Worm (Caenorhabditis elegans): ENCODE data around the gene pqn-87.

Gene pqn-87

ce11 chrII:12224916-12225406, at the start of gene pqn-87, which contains the start of gene rsr-2:
TSS of gene pqn-87 (minus strand) at chrII:12225086.
TSS of gene rsr-2 (plus strand) at chrII:12225356.
- TF ChIP-seq unc-62 (GFP tag; optimal IDR thresholded peaks at IDR 0.05) = no peak

- TF ChIP-seq unc-62 (GFP tag; optimal IDR thresholded peaks at IDR 0.05) = no peak
These were observed 44.0 kb upstream of the pqn-87 start for ce11 chrII:12268857-12269256.

ce11 chrII:12266797-12267196, 41.9 kb upstream of the pqn-87 start:
- TF ChIP-seq unc-62 (GFP tag; optimal IDR thresholded peaks at IDR 0.05) = no peak

ce11 chrII:12266145-12266544, 41.3 kb upstream of the pqn-87 start, which contains the start of gene tric-1B.1:
TSS of gene tric-1B.1 (minus strand) at chrII:12266245.
- TF ChIP-seq unc-62 (GFP tag; optimal IDR thresholded peaks at IDR 0.05) = no peak

- TF ChIP-seq unc-62 (GFP tag; optimal IDR thresholded peaks at IDR 0.05) = no peak
These were observed 40.0 kb upstream of the pqn-87 start for ce11 chrII:12264847-12265246.

- no peak for TF ChIP-seq unc-62 (GFP tag; optimal IDR thresholded peaks at IDR 0.05)
These were observed 39.2 kb upstream of the pqn-87 start, which contains the start of gene faxc-1 for ce11 chrII:12263971-12264554. TSS of gene faxc-1 (plus strand) at chrII:12264192.

ce11 chrII:12262567-12262966, 37.7 kb upstream of the pqn-87 start:
- TF ChIP-seq unc-62 (GFP tag; optimal IDR thresholded peaks at IDR 0.05) = no peak

- TF ChIP-seq unc-62 (GFP tag; optimal IDR thresholded peaks at IDR 0.05) = no peak
These were observed 36.4 kb upstream of the pqn-87 start for ce11 chrII:12261147-12261821.

- no peak for TF ChIP-seq unc-62 (GFP tag; optimal IDR thresholded peaks at IDR 0.05)
These were observed 35.7 kb upstream of the pqn-87 start for ce11 chrII:12260538-12260937.

- TF ChIP-seq unc-62 (GFP tag; optimal IDR thresholded peaks at IDR 0.05) = no peak
These were observed 32.2 kb upstream of the pqn-87 start for ce11 chrII:12257095-12257494.

- TF ChIP-seq unc-62 (GFP tag; optimal IDR thresholded peaks at IDR 0.05) = no peak
These were observed 31.6 kb upstream of the pqn-87 start, which contains the start of gene parn-2 for ce11 chrII:12256528-12256927. TSS of gene parn-2 (minus strand) at chrII:12256628.

- no peak for TF ChIP-seq unc-62 (GFP tag; optimal IDR thresholded peaks at IDR 0.05)
These were observed 30.8 kb upstream of the pqn-87 start for ce11 chrII:12255545-12256233.

- no peak for TF ChIP-seq unc-62 (GFP tag; optimal IDR thresholded peaks at IDR 0.05)
These were observed 24.2 kb upstream of the pqn-87 start, which contains the start of gene tag-276 for ce11 chrII:12249042-12249441. TSS of gene tag-276 (minus strand) at chrII:12249142.

ce11 chrII:12242551-12242950, 17.7 kb upstream of the pqn-87 start, which contains the start of gene Y57A10A.24:
TSS of gene Y57A10A.24 (plus strand) at chrII:12242946.
- no peak for TF ChIP-seq unc-62 (GFP tag; optimal IDR thresholded peaks at IDR 0.05)

ce11 chrII:12241792-12242191, 16.9 kb upstream of the pqn-87 start:
- TF ChIP-seq unc-62 (GFP tag; optimal IDR thresholded peaks at IDR 0.05) = no peak

- TF ChIP-seq unc-62 (GFP tag; optimal IDR thresholded peaks at IDR 0.05) = no peak
These were observed 15.2 kb upstream of the pqn-87 start, which contains the start of gene txdc-12.1 for ce11 chrII:12240088-12240487. TSS of gene txdc-12.1 (plus strand) at chrII:12240388.

Measured in whole organism, dauer.